Worm (Caenorhabditis elegans) whole organism, L2 larva: ENCODE data around the gene npr-40.

Source experiments
- C34F6.9 ChIP-seq: fragments of 150-350 bp; optimal IDR thresholded peaks from 2 replicates; lab custom pipeline; 2014; ENCODE audit warnings: missing biosample characterization, missing genetic modification characterization
- F13H6.1 ChIP-seq: sonication (generic microtip); optimal IDR thresholded peaks from 2 replicates; lab custom pipeline; 2016; ENCODE audit warnings: missing genetic modification characterization, missing compliant biosample characterization
- R02D3.7 ChIP-seq: fragments of 150-350 bp; optimal IDR thresholded peaks from 2 replicates; lab custom pipeline; 2014; ENCODE audit warnings: missing biosample characterization, missing genetic modification characterization
- Y55F3AM.14 ChIP-seq: fragments of 200-800 bp; sonication (Bioruptor generic); optimal IDR thresholded peaks from 2 replicates; lab custom pipeline; 2018; ENCODE audit warnings: mild to moderate bottlenecking, missing genetic modification characterization, missing compliant biosample characterization
- ZK546.5 ChIP-seq: sonication (generic microtip); optimal IDR thresholded peaks from 2 replicates; lab custom pipeline; 2017; ENCODE audit warnings: missing biosample characterization, missing genetic modification characterization
- alr-1 ChIP-seq: fragments of 150-350 bp; optimal IDR thresholded peaks from 2 replicates; lab custom pipeline; 2014; ENCODE audit warnings: missing biosample characterization, missing genetic modification characterization
- aly-2 ChIP-seq: fragments of 150-350 bp; optimal IDR thresholded peaks from 2 replicates; lab custom pipeline; 2014; ENCODE audit warnings: missing biosample characterization, missing genetic modification characterization
- blmp-1 ChIP-seq: sonication (generic microtip); optimal IDR thresholded peaks from 2 replicates; lab custom pipeline; 2017; ENCODE audit warnings: missing genetic modification characterization, mild to moderate bottlenecking, missing compliant biosample characterization, antibody characterized with exemption, moderate library complexity; ENCODE audit not compliant: insufficient read depth
- ceh-16 ChIP-seq: fragments of 150-350 bp; optimal IDR thresholded peaks from 2 replicates; lab custom pipeline; 2014; ENCODE audit warnings: missing biosample characterization, missing genetic modification characterization
- ceh-82 ChIP-seq: fragments of 150-350 bp; optimal IDR thresholded peaks from 2 replicates; lab custom pipeline; 2014; ENCODE audit warnings: missing biosample characterization, missing genetic modification characterization
- crh-2 ChIP-seq: sonication (generic microtip); optimal IDR thresholded peaks from 2 replicates; lab custom pipeline; 2017; ENCODE audit warnings: missing biosample characterization, missing genetic modification characterization
- dmd-4 ChIP-seq: sonication (generic microtip); optimal IDR thresholded peaks from 2 replicates; lab custom pipeline; 2017; ENCODE audit warnings: missing biosample characterization, missing genetic modification characterization
- egl-27 ChIP-seq: sonication (generic microtip); optimal IDR thresholded peaks from 3 replicates; lab custom pipeline; 2017; ENCODE audit warnings: missing biosample characterization, missing genetic modification reagents, missing genetic modification characterization
- elt-1 ChIP-seq: fragments of 150-350 bp; optimal IDR thresholded peaks from 2 replicates; lab custom pipeline; 2014; ENCODE audit warnings: missing biosample characterization, missing genetic modification characterization
- elt-3 ChIP-seq: sonication (generic microtip); optimal IDR thresholded peaks from 2 replicates; lab custom pipeline; 2017; ENCODE audit warnings: missing biosample characterization, missing genetic modification characterization
- fos-1 ChIP-seq: fragments of 150-350 bp; optimal IDR thresholded peaks from 2 replicates; lab custom pipeline; 2014; ENCODE audit warnings: missing biosample characterization, missing genetic modification characterization
- gmeb-1 ChIP-seq: fragments of 150-350 bp; optimal IDR thresholded peaks from 2 replicates; lab custom pipeline; 2014; ENCODE audit warnings: missing biosample characterization, missing genetic modification characterization
- lin-11 ChIP-seq: fragments of 150-350 bp; sonication (generic microtip); optimal IDR thresholded peaks from 2 replicates; lab custom pipeline; 2014; ENCODE audit warnings: missing biosample characterization, missing genetic modification characterization, inconsistent platforms, mixed read lengths
- lin-13 ChIP-seq: fragments of 150-350 bp; optimal IDR thresholded peaks from 2 replicates; lab custom pipeline; 2014; ENCODE audit warnings: missing biosample characterization, missing genetic modification reagents, missing genetic modification characterization
- lin-39 ChIP-seq: fragments of 150-350 bp; optimal IDR thresholded peaks from 2 replicates; lab custom pipeline; 2014; ENCODE audit warnings: missing biosample characterization, missing genetic modification reagents, missing genetic modification characterization
- mab-5 ChIP-seq: fragments of 150-350 bp; optimal IDR thresholded peaks from 2 replicates; lab custom pipeline; 2014; ENCODE audit warnings: missing biosample characterization, missing genetic modification characterization
- mbf-1 ChIP-seq: sonication (generic microtip); optimal IDR thresholded peaks from 2 replicates; lab custom pipeline; 2017; ENCODE audit warnings: missing biosample characterization, missing genetic modification characterization
- mdl-1 ChIP-seq, 2 experiments: fragments of 150-350 bp in 1 of 2; sonication (generic microtip) in 1 of 2; optimal IDR thresholded peaks; 2 replicates each; lab custom pipeline; 2017; ENCODE audit warnings: missing biosample characterization in 2 of 2, missing genetic modification characterization in 2 of 2
- nhr-10 ChIP-seq: sonication (generic microtip); optimal IDR thresholded peaks from 2 replicates; lab custom pipeline; 2017; ENCODE audit warnings: missing biosample characterization, missing genetic modification characterization
- nhr-11 ChIP-seq: fragments of 150-350 bp; optimal IDR thresholded peaks from 2 replicates; lab custom pipeline; 2014; ENCODE audit warnings: missing biosample characterization, missing genetic modification characterization
- nhr-12 ChIP-seq: fragments of 150-350 bp; optimal IDR thresholded peaks from 2 replicates; lab custom pipeline; 2014; ENCODE audit warnings: missing biosample characterization, missing genetic modification characterization
- nhr-129 ChIP-seq: fragments of 150-350 bp; optimal IDR thresholded peaks from 2 replicates; lab custom pipeline; 2014; ENCODE audit warnings: missing biosample characterization, missing genetic modification characterization
- nhr-23 ChIP-seq: fragments of 150-350 bp; optimal IDR thresholded peaks from 2 replicates; lab custom pipeline; 2014; ENCODE audit warnings: missing biosample characterization, missing genetic modification reagents, missing genetic modification characterization
- nhr-237 ChIP-seq: fragments of 150-350 bp; optimal IDR thresholded peaks from 2 replicates; lab custom pipeline; 2014; ENCODE audit warnings: missing biosample characterization, missing genetic modification characterization
- nhr-25 ChIP-seq: fragments of 150-350 bp; sonication (generic microtip); optimal IDR thresholded peaks from 3 replicates; lab custom pipeline; 2014; ENCODE audit warnings: missing biosample characterization, missing genetic modification characterization
- nhr-6 ChIP-seq: fragments of 150-350 bp; optimal IDR thresholded peaks from 2 replicates; lab custom pipeline; 2014; ENCODE audit warnings: missing biosample characterization, missing genetic modification characterization
- peb-1 ChIP-seq: fragments of 150-350 bp; optimal IDR thresholded peaks from 2 replicates; lab custom pipeline; 2014; ENCODE audit warnings: missing biosample characterization, missing genetic modification characterization
- sem-4 ChIP-seq: fragments of 150-350 bp; optimal IDR thresholded peaks from 2 replicates; lab custom pipeline; 2014; ENCODE audit warnings: missing biosample characterization, missing genetic modification reagents, missing genetic modification characterization
- skn-1 ChIP-seq: sonication (generic microtip); optimal IDR thresholded peaks from 2 replicates; lab custom pipeline; 2017; ENCODE audit warnings: missing biosample characterization, missing genetic modification characterization
- sma-3 ChIP-seq: sonication (generic microtip); optimal IDR thresholded peaks from 2 replicates; lab custom pipeline; 2016; ENCODE audit warnings: missing genetic modification reagents, missing genetic modification characterization, missing compliant biosample characterization
- sma-9 ChIP-seq, 2 experiments: fragments of 150-350 bp in 1 of 2; sonication (generic microtip) in 1 of 2; optimal IDR thresholded peaks; 2 replicates each; lab custom pipeline; 2014 to 2016; ENCODE audit warnings: missing genetic modification characterization in 2 of 2, mild to moderate bottlenecking in 1 of 2, missing biosample characterization in 1 of 2, missing compliant biosample characterization in 1 of 2, missing genetic modification reagents in 1 of 2, moderate library complexity in 1 of 2
- snpc-4 ChIP-seq: fragments of 150-350 bp; optimal IDR thresholded peaks from 2 replicates; lab custom pipeline; 2014; ENCODE audit warnings: missing biosample characterization, missing genetic modification characterization
- unc-39 ChIP-seq: fragments of 150-350 bp; optimal IDR thresholded peaks from 2 replicates; lab custom pipeline; 2014; ENCODE audit warnings: missing biosample characterization, missing genetic modification characterization
- unc-62 ChIP-seq: fragments of 150-350 bp; optimal IDR thresholded peaks from 2 replicates; lab custom pipeline; 2014; ENCODE audit warnings: missing biosample characterization, missing genetic modification reagents, missing genetic modification characterization
- zag-1 ChIP-seq: fragments of 150-350 bp; optimal IDR thresholded peaks from 2 replicates; lab custom pipeline; 2014; ENCODE audit warnings: missing biosample characterization, missing genetic modification characterization
- ztf-1 ChIP-seq: fragments of 200-800 bp; sonication (Bioruptor generic); conservative IDR thresholded peaks from 2 replicates; pipeline ENCODE4 v1.3.6; 2022; ENCODE audit warnings: missing genetic modification characterization, missing compliant biosample characterization
- ztf-11 ChIP-seq: sonication (generic microtip); optimal IDR thresholded peaks from 2 replicates; lab custom pipeline; 2017; ENCODE audit warnings: missing biosample characterization, missing genetic modification characterization

The npr-40 gene

DNA sequence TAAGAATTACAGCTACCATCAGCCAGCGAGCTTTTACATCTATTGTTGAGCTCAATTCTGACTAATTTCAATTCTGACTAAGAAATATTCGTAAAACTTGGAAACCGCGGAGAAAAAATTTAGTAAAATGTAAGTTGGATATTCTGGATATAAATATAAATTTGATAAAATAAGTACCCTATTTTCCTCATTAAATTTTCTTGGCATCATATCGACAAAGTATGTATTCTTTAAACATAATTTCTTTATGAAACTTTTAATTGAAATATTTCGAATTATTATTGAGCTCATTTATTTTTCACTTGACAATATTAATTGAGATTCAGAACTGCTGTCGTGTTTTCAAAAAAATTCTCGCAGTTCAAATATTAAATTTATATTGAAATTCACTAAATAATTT lies 10.9 kb downstream of the npr-40 start:
- no peak for TF ChIP-seq elt-3 (tag; lab: Kevin White, UChicago)
- TF ChIP-seq sma-9 (GFP tag; optimal IDR thresholded peaks at IDR 0.05; lab: Kevin White, UChicago), result no peak
- TF ChIP-seq sma-9 (tag; optimal IDR thresholded peaks at IDR 0.05; lab: Kevin White, UChicago), result no peak
- no peak for TF ChIP-seq peb-1
- TF ChIP-seq nhr-237 (tag; lab: Kevin White, UChicago), result no peak
- TF ChIP-seq snpc-4 (tag; lab: Kevin White, UChicago), result no peak
- TF ChIP-seq R02D3.7, result no peak
- TF ChIP-seq nhr-25, result no peak
- TF ChIP-seq gmeb-1, result no peak
- no peak for TF ChIP-seq lin-11 (tag; lab: Kevin White, UChicago)
- no peak for TF ChIP-seq blmp-1
- no peak for TF ChIP-seq nhr-10 (tag; lab: Kevin White, UChicago)
- TF ChIP-seq lin-13, result no peak
- TF ChIP-seq ztf-1 (GFP tag; lab: Robert Waterston, UW), result no peak
- TF ChIP-seq ceh-82 (tag; lab: Kevin White, UChicago), result no peak
- no peak for TF ChIP-seq mdl-1 (tag; optimal IDR thresholded peaks at IDR 0.05; lab: Kevin White, UChicago)
- TF ChIP-seq egl-27 (tag; lab: Kevin White, UChicago), result no peak
- no peak for TF ChIP-seq C34F6.9
- TF ChIP-seq fos-1 (tag; lab: Kevin White, UChicago), result no peak
- no peak for TF ChIP-seq mab-5
- TF ChIP-seq, all 48 proteins: peak for 0

DNA sequence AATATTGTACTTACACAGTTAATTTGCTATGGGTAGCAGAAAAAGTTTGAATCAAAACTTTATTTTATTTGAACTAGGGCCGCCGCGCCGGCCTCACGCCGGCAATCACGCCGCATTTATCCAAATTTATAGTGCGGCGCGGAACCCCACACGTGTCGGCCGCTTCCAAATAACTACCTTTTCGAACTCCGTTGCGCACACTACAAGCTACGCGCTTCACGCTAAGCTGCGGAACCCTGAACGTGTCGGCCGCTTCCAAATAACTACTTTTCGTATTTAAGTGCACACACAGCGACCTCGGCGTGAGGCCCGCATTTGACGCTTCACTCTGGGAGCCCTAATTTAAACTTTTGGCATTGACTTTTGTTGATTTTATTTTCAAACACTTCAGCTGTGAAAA lies 12.8 kb downstream of the npr-40 start:
- no peak for TF ChIP-seq fos-1 (tag; lab: Kevin White, UChicago)
- TF ChIP-seq nhr-6 (tag; lab: Kevin White, UChicago), result no peak
- no peak for TF ChIP-seq blmp-1
- TF ChIP-seq ZK546.5, result no peak
- no peak for TF ChIP-seq lin-39 (tag; lab: Kevin White, UChicago)
- TF ChIP-seq ceh-16 (tag; lab: Kevin White, UChicago), result no peak
- TF ChIP-seq sma-3, result no peak
- no peak for TF ChIP-seq R02D3.7
- no peak for TF ChIP-seq skn-1 (tag; lab: Kevin White, UChicago)

DNA sequence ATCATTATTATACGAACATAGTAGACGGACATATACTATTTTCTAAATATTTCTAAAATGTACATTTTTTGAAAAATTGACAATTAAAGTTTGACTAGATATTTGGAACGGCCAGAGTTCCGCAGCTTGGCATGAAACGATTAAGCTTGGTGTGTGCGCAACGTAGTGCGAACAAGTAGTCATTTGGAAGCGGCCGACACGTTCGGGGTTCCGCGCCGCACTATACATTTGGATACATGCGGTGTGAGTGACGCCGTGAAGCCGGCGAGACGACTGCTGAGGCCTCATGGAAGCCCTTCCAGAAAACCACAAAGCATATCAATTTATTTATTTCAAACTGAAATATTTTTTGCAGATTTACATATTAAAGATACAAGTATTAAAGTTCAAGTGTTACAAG lies 19.6 kb downstream of the npr-40 start:
- no peak for TF ChIP-seq sem-4 (tag; lab: Kevin White, UChicago)
- peak; percentile 87 for TF ChIP-seq snpc-4 (tag; lab: Kevin White, UChicago)

DNA sequence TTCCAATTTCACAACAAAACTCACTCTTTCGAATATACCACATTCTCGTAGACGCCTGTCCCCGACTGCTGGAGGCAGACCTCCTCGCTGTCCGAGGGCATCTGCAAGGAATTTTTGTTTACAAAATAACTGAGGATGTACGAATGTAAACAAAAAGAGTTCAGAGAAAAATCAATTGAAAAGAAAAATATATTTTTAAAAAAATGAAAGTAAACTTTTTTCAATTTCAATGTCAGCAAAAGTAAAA lies 27.5 kb downstream of the npr-40 start, which contains the start of gene mrp-5:
TSS of gene mrp-5 (minus strand) at position 101 of the 247 bp plus-strand sequence.
- TF ChIP-seq nhr-23 (tag; lab: Kevin White, UChicago), result no peak
- TF ChIP-seq fos-1 (tag; lab: Kevin White, UChicago), result no peak
- TF ChIP-seq C34F6.9, result no peak
- TF ChIP-seq nhr-129 (tag; lab: Kevin White, UChicago), result no peak
- TF ChIP-seq lin-13, result no peak
- TF ChIP-seq, all 48 proteins: peak for 0

DNA sequence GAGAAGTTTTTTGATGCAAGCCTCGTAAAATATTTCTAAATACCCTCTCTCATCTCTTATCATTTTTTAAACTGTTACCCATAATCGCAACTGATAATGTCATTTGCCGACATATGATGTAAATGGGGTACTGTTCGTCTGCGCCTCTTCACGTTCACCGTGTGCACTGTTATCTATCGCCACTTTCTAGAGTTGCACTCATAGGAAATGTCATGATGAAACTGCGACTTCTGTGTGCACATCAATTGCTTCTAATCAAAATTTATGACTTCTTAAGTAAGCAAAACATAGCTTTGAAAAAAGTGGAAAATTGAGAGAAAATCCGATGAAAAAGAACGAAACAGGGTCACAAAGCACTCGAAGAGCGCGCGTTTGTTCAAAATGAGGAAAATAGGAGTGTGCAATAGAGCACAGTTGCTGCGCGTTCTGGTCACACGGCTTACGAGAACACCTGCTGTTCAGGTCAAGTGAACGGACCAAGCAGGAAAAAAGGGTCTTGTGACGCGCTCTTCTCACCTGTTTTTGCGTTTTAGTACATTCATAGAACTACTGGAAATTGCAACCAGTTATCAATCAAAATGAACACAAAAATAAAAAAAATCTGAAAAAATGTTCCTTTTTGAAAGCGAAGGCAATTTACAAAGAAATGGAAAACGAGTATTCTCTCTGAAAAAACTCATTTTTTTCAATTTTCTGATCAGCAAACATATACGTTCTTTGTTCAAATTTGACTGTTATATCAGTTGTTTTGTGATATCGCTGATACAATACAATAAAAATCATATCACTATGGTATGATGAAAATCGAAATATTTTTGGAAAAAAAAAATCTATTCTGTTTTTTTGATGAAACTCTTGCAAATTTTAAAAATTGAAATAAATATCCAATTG lies 28.1 kb downstream of the npr-40 start:
- TF ChIP-seq fos-1 (tag; lab: Kevin White, UChicago) (peak; percentile 83), blmp-1 (no peak), F13H6.1 (tag; lab: Kevin White, UChicago) (peak; percentile 49), elt-1 (tag; lab: Kevin White, UChicago) (no peak), nhr-10 (tag; lab: Kevin White, UChicago) (no peak), lin-39 (tag; lab: Kevin White, UChicago) (no peak), Y55F3AM.14 (GFP tag; lab: Kevin White, UChicago) (no peak), lin-11 (tag; lab: Kevin White, UChicago) (no peak), crh-2 (tag; lab: Kevin White, UChicago) (peak; percentile 70), nhr-23 (tag; lab: Kevin White, UChicago) (no peak), elt-3 (tag; lab: Kevin White, UChicago) (no peak), peb-1 (no peak), mbf-1 (tag; lab: Kevin White, UChicago) (no peak), sem-4 (tag; lab: Kevin White, UChicago) (no peak), nhr-12 (tag; lab: Kevin White, UChicago) (no peak), alr-1 (tag; lab: Kevin White, UChicago) (no peak), ceh-82 (tag; lab: Kevin White, UChicago) (no peak), R02D3.7 (no peak), dmd-4 (tag; lab: Kevin White, UChicago) (no peak), gmeb-1 (peak; percentile 60), unc-39 (tag; lab: Kevin White, UChicago) (no peak), ztf-11 (tag; lab: Kevin White, UChicago) (no peak), nhr-6 (tag; lab: Kevin White, UChicago) (no peak), ceh-16 (tag; lab: Kevin White, UChicago) (no peak), unc-62 (GFP tag; lab: Kevin White, UChicago) (no peak), mab-5 (no peak), zag-1 (tag; lab: Kevin White, UChicago) (no peak), nhr-11 (tag; lab: Kevin White, UChicago) (no peak), mdl-1 (tag; optimal IDR thresholded peaks at IDR 0.05; lab: Kevin White, UChicago) (no peak), nhr-237 (tag; lab: Kevin White, UChicago) (no peak), sma-3 (peak; percentile 14), skn-1 (tag; lab: Kevin White, UChicago) (peak; percentile 26), aly-2 (no peak)
